Worm (Caenorhabditis elegans) whole organism, young adult: ENCODE data around the gene elt-3.

Experiments
- F22D6.2 ChIP-seq: sonication (generic microtip); optimal IDR thresholded peaks from 2 replicates; lab custom pipeline; 2016; ENCODE audit warnings: mild to moderate bottlenecking, missing genetic modification characterization, missing compliant biosample characterization
- F33H1.4 ChIP-seq: fragments of 200-800 bp; sonication (Bioruptor generic); IDR thresholded peaks from 2 replicates; pipeline ENCODE4 v1.3.6; 2022; ENCODE audit warnings: missing genetic modification reagents, missing genetic modification characterization, missing compliant biosample characterization
- K11D2.4 ChIP-seq: fragments of 200-800 bp; sonication (Bioruptor generic); IDR thresholded peaks from 2 replicates; pipeline ENCODE4 v1.3.6; 2022; ENCODE audit warnings: missing genetic modification reagents, missing genetic modification characterization, missing compliant biosample characterization
- K12H6.12 ChIP-seq: fragments of 200-800 bp; sonication (Bioruptor generic); optimal IDR thresholded peaks from 2 replicates; lab custom pipeline; 2018; ENCODE audit warnings: mild to moderate bottlenecking, missing genetic modification characterization, missing compliant biosample characterization
- Y53G8AR.9 ChIP-seq: fragments of 200-800 bp; sonication (Bioruptor generic); conservative IDR thresholded peaks from 2 replicates; pipeline ENCODE4 v1.3.6; 2022; ENCODE audit warnings: missing genetic modification reagents, missing genetic modification characterization, missing compliant biosample characterization
- Y67H2A.10 ChIP-seq: fragments of 200-800 bp; sonication (Bioruptor generic); conservative IDR thresholded peaks from 2 replicates; pipeline ENCODE4 v1.3.6; 2022; ENCODE audit warnings: missing genetic modification reagents, missing genetic modification characterization, missing compliant biosample characterization
- Y79H2A.3 ChIP-seq: fragments of 200-800 bp; sonication (Bioruptor generic); conservative IDR thresholded peaks from 2 replicates; pipeline ENCODE4 v1.3.6; 2022; ENCODE audit warnings: missing genetic modification reagents, missing genetic modification characterization, missing compliant biosample characterization
- ZK185.1 ChIP-seq: sonication (generic microtip); optimal IDR thresholded peaks from 2 replicates; lab custom pipeline; 2016; ENCODE audit warnings: mild to moderate bottlenecking, missing genetic modification characterization, missing compliant biosample characterization; ENCODE audit not compliant: poor library complexity, severe bottlenecking
- atf-7 ChIP-seq: sonication (generic microtip); optimal IDR thresholded peaks from 2 replicates; lab custom pipeline; 2017; ENCODE audit warnings: mild to moderate bottlenecking, missing genetic modification characterization, missing compliant biosample characterization
- athp-1 ChIP-seq: sonication (generic microtip); optimal IDR thresholded peaks from 2 replicates; lab custom pipeline; 2017; ENCODE audit warnings: mild to moderate bottlenecking, missing genetic modification characterization, missing compliant biosample characterization
- attf-5 ChIP-seq: fragments of 200-800 bp; sonication (Bioruptor generic); optimal IDR thresholded peaks from 2 replicates; lab custom pipeline; 2018; ENCODE audit warnings: mild to moderate bottlenecking, missing genetic modification characterization, missing compliant biosample characterization
- attf-6 ChIP-seq: fragments of 200-800 bp; sonication (Bioruptor generic); IDR thresholded peaks from 2 replicates; pipeline ENCODE4 v1.3.6; 2022; ENCODE audit warnings: missing genetic modification reagents, missing genetic modification characterization, missing compliant biosample characterization
- bed-1 ChIP-seq: fragments of 200-800 bp; sonication (Bioruptor generic); IDR thresholded peaks from 2 replicates; pipeline ENCODE4 v1.3.6; 2022; ENCODE audit warnings: missing genetic modification reagents, missing genetic modification characterization, missing compliant biosample characterization
- cebp-1 ChIP-seq, 2 experiments: fragments of 200-800 bp in 1 of 2; sonication (Bioruptor generic) in 1 of 2; sonication (generic microtip) in 1 of 2; IDR thresholded peaks in 1 of 2; optimal IDR thresholded peaks in 1 of 2; 2 replicates each; pipeline versions ENCODE4 v1.3.6 to Lab custom; 2017 to 2022; ENCODE audit warnings: missing compliant biosample characterization in 2 of 2, missing genetic modification characterization in 2 of 2, mild to moderate bottlenecking in 1 of 2, missing genetic modification reagents in 1 of 2, moderate library complexity in 1 of 2
- cebp-2 ChIP-seq: fragments of 200-800 bp; sonication (Bioruptor generic); IDR thresholded peaks from 2 replicates; pipeline ENCODE4 v1.3.6; 2022; ENCODE audit warnings: missing genetic modification characterization, missing compliant biosample characterization
- ceh-27 ChIP-seq: fragments of 200-800 bp; sonication (Bioruptor generic); optimal IDR thresholded peaks from 2 replicates; lab custom pipeline; 2018; ENCODE audit warnings: mild to moderate bottlenecking, missing genetic modification characterization, moderate library complexity, missing compliant biosample characterization
- ceh-58 ChIP-seq: fragments of 200-800 bp; sonication (Bioruptor generic); IDR thresholded peaks from 2 replicates; pipeline ENCODE4 v1.3.6; 2022; ENCODE audit warnings: missing genetic modification characterization, missing compliant biosample characterization
- dox-1 ChIP-seq: fragments of 200-800 bp; sonication (Bioruptor generic); IDR thresholded peaks from 2 replicates; pipeline ENCODE4 v1.3.6; 2022; ENCODE audit warnings: missing genetic modification reagents, missing genetic modification characterization, missing compliant biosample characterization
- dpl-1 ChIP-seq: fragments of 150-350 bp; optimal IDR thresholded peaks from 2 replicates; lab custom pipeline; 2014; ENCODE audit warnings: missing biosample characterization, missing genetic modification reagents, missing genetic modification characterization
- him-1 ChIP-seq: sonication (generic microtip); optimal IDR thresholded peaks from 2 replicates; lab custom pipeline; 2016; ENCODE audit warnings: missing genotype, missing genetic modification reagents, missing genetic modification characterization, missing compliant biosample characterization
- hmg-1.2 ChIP-seq: fragments of 200-800 bp; sonication (Bioruptor generic); IDR thresholded peaks from 2 replicates; pipeline ENCODE4 v1.3.6; 2022; ENCODE audit warnings: missing genetic modification reagents, missing genetic modification characterization, missing compliant biosample characterization
- hmg-20 ChIP-seq: fragments of 200-800 bp; sonication (Bioruptor generic); IDR thresholded peaks from 2 replicates; pipeline ENCODE4 v1.3.6; 2022; ENCODE audit warnings: missing genetic modification reagents, missing genetic modification characterization, missing compliant biosample characterization
- lin-26 ChIP-seq: fragments of 200-800 bp; sonication (Bioruptor generic); IDR thresholded peaks from 2 replicates; pipeline ENCODE4 v1.3.6; 2022; ENCODE audit warnings: missing genetic modification reagents, missing genetic modification characterization, missing compliant biosample characterization
- lin-35 ChIP-seq, 3 experiments: fragments of 150-350 bp in 2 of 3; sonication (generic microtip) in 1 of 3; optimal IDR thresholded peaks; 2 replicates each; lab custom pipeline; 2014 to 2018; ENCODE audit warnings: missing biosample characterization in 3 of 3, missing genetic modification characterization in 3 of 3, missing genetic modification reagents in 3 of 3
- lin-40 ChIP-seq: sonication (generic microtip); optimal IDR thresholded peaks from 2 replicates; lab custom pipeline; 2016; ENCODE audit warnings: missing genetic modification characterization, mild to moderate bottlenecking, missing compliant biosample characterization, missing genotype, missing genetic modification reagents
- lsy-27 ChIP-seq: sonication (generic microtip); optimal IDR thresholded peaks from 2 replicates; lab custom pipeline; 2017; ENCODE audit warnings: missing genetic modification characterization, mild to moderate bottlenecking, missing compliant biosample characterization, antibody characterized with exemption, missing genotype, borderline replicate concordance; ENCODE audit not compliant: insufficient read depth
- nfyb-1 ChIP-seq: fragments of 200-800 bp; sonication (Bioruptor generic); IDR thresholded peaks from 2 replicates; pipeline ENCODE4 v1.3.6; 2022; ENCODE audit warnings: missing genetic modification reagents, missing genetic modification characterization, missing compliant biosample characterization
- nhr-80 ChIP-seq: sonication (generic microtip); optimal IDR thresholded peaks from 2 replicates; lab custom pipeline; 2016; ENCODE audit warnings: missing genetic modification characterization, missing compliant biosample characterization
- rec-8 ChIP-seq, 2 experiments: sonication (generic microtip); optimal IDR thresholded peaks; 2 replicates each; lab custom pipeline; 2016; ENCODE audit warnings: mild to moderate bottlenecking in 2 of 2, missing genetic modification characterization in 2 of 2, missing genetic modification reagents in 2 of 2, missing genotype in 2 of 2, missing biosample characterization in 1 of 2, missing compliant biosample characterization in 1 of 2, moderate library complexity in 1 of 2
- repo-1 ChIP-seq: sonication (generic microtip); optimal IDR thresholded peaks from 2 replicates; lab custom pipeline; 2017; ENCODE audit warnings: mild to moderate bottlenecking, missing genetic modification characterization, missing compliant biosample characterization
- rpc-1 ChIP-seq, 2 experiments: fragments of 150-350 bp in 1 of 2; sonication (generic microtip) in 1 of 2; optimal IDR thresholded peaks; 2 replicates each; lab custom pipeline; 2014 to 2018; ENCODE audit warnings: missing biosample characterization in 1 of 2, missing genetic modification characterization in 1 of 2, missing genetic modification reagents in 1 of 2, missing genotype in 1 of 2
- somi-1 ChIP-seq: fragments of 200-800 bp; sonication (Bioruptor generic); optimal IDR thresholded peaks from 2 replicates; lab custom pipeline; 2018; ENCODE audit warnings: mild to moderate bottlenecking, missing genetic modification characterization, missing compliant biosample characterization
- tbp1 ChIP-seq: fragments of 200-800 bp; sonication (Bioruptor generic); optimal IDR thresholded peaks from 2 replicates; lab custom pipeline; 2018; ENCODE audit warnings: mild to moderate bottlenecking, missing genetic modification characterization, missing compliant biosample characterization
- zfh-2 ChIP-seq: fragments of 200-800 bp; sonication (Bioruptor generic); conservative IDR thresholded peaks from 2 replicates; pipeline ENCODE4 v1.3.6; 2022; ENCODE audit warnings: missing genetic modification reagents, missing genetic modification characterization, missing compliant biosample characterization

Gene elt-3

DNA sequence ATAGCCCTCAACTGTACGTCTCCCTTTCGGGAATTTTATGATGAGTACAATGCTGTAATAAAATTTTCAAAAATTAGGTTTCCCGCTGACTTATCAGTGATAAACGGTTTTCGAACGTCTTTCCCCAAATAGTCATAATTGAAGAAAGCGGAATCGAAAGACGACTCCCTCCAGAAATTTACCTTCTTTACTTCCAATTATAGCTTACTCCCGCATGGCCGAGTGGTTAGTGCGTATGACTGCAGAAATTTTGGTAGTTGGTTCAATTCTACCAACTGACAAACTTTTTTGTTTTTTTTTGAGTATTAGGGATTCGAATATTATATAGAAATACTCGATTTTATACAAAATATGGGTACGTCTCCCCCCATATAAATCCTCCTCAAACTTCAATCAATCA is 38.4 kb downstream of the elt-3 start (continued):
- peak; percentile 23 for TF ChIP-seq rpc-1 (optimal IDR thresholded peaks at IDR 0.05; lab: Kevin White, UChicago)
- peak; percentile 55 for TF ChIP-seq rpc-1 (tag; optimal IDR thresholded peaks at IDR 0.05; lab: Kevin White, UChicago)
- peak; percentile 60; the same call in 1 of the 2 replicates for TF ChIP-seq Y53G8AR.9 (GFP tag; lab: Robert Waterston, UW)
- peak; percentile 62; the same call in 1 of the 2 replicates for TF ChIP-seq hmg-20 (GFP tag; lab: Robert Waterston, UW)
- TF ChIP-seq bed-1 (GFP tag; lab: Robert Waterston, UW): peak; percentile 80; the same call in 1 of the 2 replicates
- TF ChIP-seq Y79H2A.3: peak; percentile 24; the same call in 1 of the 2 replicates
- TF ChIP-seq cebp-2 (GFP tag; lab: Robert Waterston, UW): peak; percentile 84; the same call in 1 of the 2 replicates
- TF ChIP-seq lin-26 (GFP tag; lab: Robert Waterston, UW): peak; percentile 94

DNA sequence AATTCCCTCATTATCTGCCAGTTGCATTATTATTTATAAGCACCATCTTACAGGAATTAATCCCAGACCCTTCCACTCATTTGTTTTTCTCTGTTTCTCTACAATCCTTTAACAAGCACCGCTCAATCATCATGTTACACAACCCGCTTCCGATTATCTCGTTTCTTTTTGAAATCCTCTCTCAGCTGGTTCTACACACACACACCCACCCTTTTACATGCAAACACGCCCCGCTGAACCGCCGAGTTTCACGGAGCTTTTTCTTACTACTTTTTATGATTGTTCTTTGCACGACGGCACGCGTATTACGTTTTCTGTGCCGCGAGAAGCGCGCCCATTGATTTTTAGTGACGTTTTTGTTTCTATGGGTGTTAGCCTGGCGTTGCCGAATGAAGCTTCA is 39.1 kb downstream of the elt-3 start:
- TF ChIP-seq cebp-1 (GFP tag; IDR thresholded peaks at IDR 0.05; lab: Robert Waterston, UW) (no peak), cebp-1 (tag; optimal IDR thresholded peaks at IDR 0.05; lab: Kevin White, UChicago) (peak; percentile 32), F22D6.2 (tag; lab: Kevin White, UChicago) (no peak), him-1 (tag; lab: Kevin White, UChicago) (no peak), nhr-80 (tag; lab: Kevin White, UChicago) (peak; percentile 33), K12H6.12 (peak; percentile 18), attf-5 (GFP tag; lab: Kevin White, UChicago) (no peak), ceh-58 (no peak)

DNA sequence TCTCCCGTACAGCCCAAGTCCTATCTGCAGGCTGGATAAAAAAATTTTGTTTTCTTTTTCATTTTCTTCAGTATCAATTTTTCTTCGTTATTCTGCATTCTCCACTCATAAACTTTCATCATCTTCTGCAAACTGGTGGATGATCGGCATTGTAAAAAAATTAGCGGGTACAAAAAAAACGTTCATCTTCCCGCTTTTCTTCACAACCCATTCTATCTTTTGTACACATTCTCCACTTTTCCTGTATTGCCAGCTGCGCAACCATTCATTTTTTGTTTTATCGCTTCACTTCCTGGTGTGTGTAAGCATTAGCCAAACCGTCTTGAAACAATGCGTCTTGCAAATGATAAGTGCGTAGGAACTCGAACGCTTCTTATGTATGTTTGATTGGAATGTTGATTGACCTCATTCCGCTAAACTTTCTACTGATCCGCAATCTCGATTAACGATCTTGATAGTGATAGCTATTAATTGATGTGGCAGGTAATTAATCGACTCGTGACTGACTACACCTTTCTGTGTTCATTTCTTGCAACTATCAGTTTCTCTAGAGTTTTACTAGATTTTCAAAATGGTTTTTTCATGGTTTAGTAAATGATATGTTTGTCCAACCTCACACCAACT is 39.9 kb downstream of the elt-3 start:
- peak; percentile 28 for TF ChIP-seq nhr-80 (tag; lab: Kevin White, UChicago)
- peak; percentile 1 for TF ChIP-seq somi-1 (GFP tag; lab: Kevin White, UChicago)
- no peak for TF ChIP-seq Y67H2A.10 (GFP tag; lab: Robert Waterston, UW)
- TF ChIP-seq attf-6: no peak
- TF ChIP-seq lin-40 (tag; lab: Kevin White, UChicago): peak; percentile 10
- TF ChIP-seq K11D2.4 (GFP tag; lab: Robert Waterston, UW): no peak

DNA sequence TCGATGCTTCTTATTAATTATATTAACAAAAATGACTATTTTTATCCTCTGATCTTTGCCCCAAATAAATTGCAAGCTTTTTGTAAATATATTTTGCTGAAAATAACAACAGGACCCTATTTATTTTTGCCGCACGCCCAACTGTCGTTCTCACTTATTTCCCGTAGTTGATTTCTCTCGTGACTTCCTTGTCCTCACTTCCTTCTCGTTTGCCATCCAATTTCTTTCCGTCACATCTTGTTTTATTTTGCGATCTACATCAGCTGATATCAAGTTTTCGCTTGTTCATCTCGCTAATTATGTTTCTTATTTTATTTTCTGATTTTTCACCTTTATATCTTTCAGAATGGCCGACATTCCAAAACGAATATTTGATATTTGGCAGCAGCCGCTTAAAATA is 40.6 kb downstream of the elt-3 start, which contains the start of gene F48F7.5:
TSS of gene F48F7.5 (plus strand) at position 340 of the 400 bp plus-strand sequence.
- TF ChIP-seq tbp1 (GFP tag; lab: Kevin White, UChicago): no peak
- TF ChIP-seq rec-8 (tag; optimal IDR thresholded peaks at IDR 0.05; lab: Kevin White, UChicago): no peak
- no peak for TF ChIP-seq lsy-27 (tag; lab: Kevin White, UChicago)
- peak; percentile 12 for TF ChIP-seq K12H6.12
- TF ChIP-seq lin-35 (GFP tag; optimal IDR thresholded peaks at IDR 0.05; lab: Kevin White, UChicago): peak in 1 of 3 experiments; percentile 17
- TF ChIP-seq nfyb-1: no peak
- TF ChIP-seq cebp-1 (GFP tag; IDR thresholded peaks at IDR 0.05; lab: Robert Waterston, UW): no peak
- peak; percentile 13 for TF ChIP-seq cebp-1 (tag; optimal IDR thresholded peaks at IDR 0.05; lab: Kevin White, UChicago)

DNA sequence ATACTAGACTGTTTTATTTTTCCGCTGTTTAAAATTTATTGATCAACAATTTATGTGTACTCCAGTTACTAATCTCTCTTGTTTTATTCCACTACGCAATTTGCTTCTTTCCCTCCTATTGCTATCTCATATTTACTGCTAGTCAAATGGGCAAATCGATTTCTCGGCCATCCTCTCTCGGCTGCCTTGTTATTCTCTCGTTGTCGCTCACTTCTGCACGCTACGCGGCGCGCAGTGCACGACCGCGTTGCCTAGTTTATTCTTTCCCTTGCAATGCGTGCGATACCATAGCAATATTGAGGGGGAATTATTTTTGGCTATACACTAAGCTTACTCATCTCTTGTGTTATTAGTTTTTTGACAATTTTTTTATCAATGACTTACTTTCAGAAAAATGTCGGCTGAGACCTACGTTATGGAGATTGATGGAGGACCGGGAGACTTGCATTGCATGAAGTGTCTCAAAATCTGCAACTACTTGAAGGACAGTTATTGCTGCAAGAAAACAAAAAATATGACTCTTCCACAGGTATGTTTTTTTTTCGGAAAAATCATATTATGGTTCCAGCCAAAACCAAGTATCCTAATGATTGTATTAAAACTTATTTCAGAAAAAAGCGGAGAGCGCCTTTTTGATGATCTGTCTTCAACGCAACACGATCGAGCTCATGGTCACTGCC is 42.9 kb downstream of the elt-3 start, which contains the start of gene F48F7.6:
TSS of gene F48F7.6 (plus strand) at position 391 of the 680 bp plus-strand sequence.
- no peak for TF ChIP-seq cebp-2 (GFP tag; lab: Robert Waterston, UW)
- peak; percentile 17; the same call in 1 of the 2 replicates for TF ChIP-seq hmg-1.2
- TF ChIP-seq dox-1 (GFP tag; lab: Robert Waterston, UW): 0 out of 2 replicates have a peak, but pooled peaks have one; percentile 14
- TF ChIP-seq ZK185.1 (tag; lab: Kevin White, UChicago): peak; percentile 11
- no peak for TF ChIP-seq atf-7 (tag; lab: Kevin White, UChicago)
- peak; percentile 3 for TF ChIP-seq nhr-80 (tag; lab: Kevin White, UChicago)
- TF ChIP-seq attf-6: no peak
- TF ChIP-seq ceh-27 (GFP tag; lab: Kevin White, UChicago): peak; percentile 54
- no peak for TF ChIP-seq F33H1.4 (GFP tag; lab: Robert Waterston, UW)
- peak; percentile 50 for TF ChIP-seq K12H6.12
- TF ChIP-seq lin-35 (GFP tag; optimal IDR thresholded peaks at IDR 0.05; lab: Kevin White, UChicago): peak in 1 of 3 experiments; percentile 5
- TF ChIP-seq zfh-2 (GFP tag; lab: Robert Waterston, UW): 0 out of 2 replicates have a peak, but pooled peaks have one; percentile 9
- TF ChIP-seq repo-1: no peak
- TF ChIP-seq attf-5 (GFP tag; lab: Kevin White, UChicago): peak; percentile 32
- TF ChIP-seq athp-1 (tag; lab: Kevin White, UChicago): no peak
- TF ChIP-seq lin-26 (GFP tag; lab: Robert Waterston, UW): 0 out of 2 replicates have a peak, but pooled peaks have one; percentile 28
- no peak for TF ChIP-seq dpl-1
- TF ChIP-seq, all 124 proteins: peak for 10
